Worm (Caenorhabditis elegans) whole organism, late embryonic: ENCODE measurements around the gene pals-30.

ENCODE experiments used
- C08G9.2 ChIP-seq: sonication (generic microtip); optimal IDR thresholded peaks from 2 replicates; lab custom pipeline; 2016; ENCODE audit warnings: mild to moderate bottlenecking, missing genetic modification characterization, moderate library complexity, missing compliant biosample characterization
- F13H6.1 ChIP-seq: sonication (generic microtip); optimal IDR thresholded peaks from 2 replicates; lab custom pipeline; 2016; ENCODE audit warnings: missing genetic modification characterization, missing compliant biosample characterization
- ceh-18 ChIP-seq: sonication (generic microtip); optimal IDR thresholded peaks from 2 replicates; lab custom pipeline; 2016; ENCODE audit warnings: missing genetic modification characterization, missing compliant biosample characterization
- ceh-22 ChIP-seq: sonication (generic microtip); optimal IDR thresholded peaks from 2 replicates; lab custom pipeline; 2017; ENCODE audit warnings: missing biosample characterization, missing genetic modification characterization
- ceh-24 ChIP-seq: sonication (generic microtip); optimal IDR thresholded peaks from 2 replicates; lab custom pipeline; 2016; ENCODE audit warnings: mild to moderate bottlenecking, missing genetic modification characterization, missing compliant biosample characterization
- ceh-30 ChIP-seq: fragments of 150-350 bp; optimal IDR thresholded peaks from 2 replicates; lab custom pipeline; 2014; ENCODE audit warnings: missing biosample characterization, missing genetic modification characterization
- ceh-9 ChIP-seq: sonication (generic microtip); optimal IDR thresholded peaks from 2 replicates; lab custom pipeline; 2016; ENCODE audit warnings: mild to moderate bottlenecking, missing genetic modification characterization, inconsistent platforms, missing compliant biosample characterization
- che-1 ChIP-seq: sonication (generic microtip); optimal IDR thresholded peaks from 2 replicates; lab custom pipeline; 2016; ENCODE audit warnings: mild to moderate bottlenecking, missing genetic modification characterization, missing compliant biosample characterization
- elt-2 ChIP-seq: sonication (generic microtip); optimal IDR thresholded peaks from 2 replicates; lab custom pipeline; 2016; ENCODE audit warnings: missing genetic modification reagents, missing genetic modification characterization, missing compliant biosample characterization
- eyg-1 ChIP-seq: sonication (generic microtip); optimal IDR thresholded peaks from 2 replicates; lab custom pipeline; 2016; ENCODE audit warnings: missing genotype, missing genetic modification characterization, missing compliant biosample characterization
- fax-1 ChIP-seq: sonication (generic microtip); optimal IDR thresholded peaks from 2 replicates; lab custom pipeline; 2016; ENCODE audit warnings: missing genotype, missing genetic modification characterization, missing compliant biosample characterization
- fkh-10 ChIP-seq: fragments of 150-350 bp; optimal IDR thresholded peaks from 2 replicates; lab custom pipeline; 2014; ENCODE audit warnings: missing biosample characterization, missing genetic modification reagents, missing genetic modification characterization
- gmeb-2 ChIP-seq: sonication (generic microtip); optimal IDR thresholded peaks from 2 replicates; lab custom pipeline; 2016; ENCODE audit warnings: missing genetic modification characterization, inconsistent platforms, missing compliant biosample characterization
- hlh-15 ChIP-seq: sonication (generic microtip); optimal IDR thresholded peaks from 2 replicates; lab custom pipeline; 2016; ENCODE audit warnings: missing genetic modification characterization, missing compliant biosample characterization
- hlh-30 ChIP-seq: sonication (generic microtip); optimal IDR thresholded peaks from 2 replicates; lab custom pipeline; 2017; ENCODE audit warnings: antibody characterized with exemption, missing genetic modification characterization, missing compliant biosample characterization; ENCODE audit not compliant: insufficient read depth
- nfya-1 ChIP-seq: sonication (generic microtip); optimal IDR thresholded peaks from 2 replicates; lab custom pipeline; 2017; ENCODE audit warnings: missing genetic modification characterization, mild to moderate bottlenecking, missing compliant biosample characterization, antibody characterized with exemption, moderate library complexity
- nhr-11 ChIP-seq: fragments of 150-350 bp; optimal IDR thresholded peaks from 2 replicates; lab custom pipeline; 2014; ENCODE audit warnings: missing biosample characterization, missing genetic modification characterization
- npax-4 ChIP-seq: sonication (generic microtip); optimal IDR thresholded peaks from 2 replicates; lab custom pipeline; 2016; ENCODE audit warnings: missing genetic modification characterization, missing compliant biosample characterization
- odd-2 ChIP-seq: sonication (generic microtip); optimal IDR thresholded peaks from 2 replicates; lab custom pipeline; 2017; ENCODE audit warnings: antibody characterized with exemption, mild to moderate bottlenecking, missing genetic modification characterization, missing compliant biosample characterization
- pag-3 ChIP-seq: sonication (generic microtip); optimal IDR thresholded peaks from 2 replicates; lab custom pipeline; 2016; ENCODE audit warnings: missing compliant biosample characterization, missing genetic modification characterization, borderline replicate concordance
- pqm-1 ChIP-seq: sonication (generic microtip); optimal IDR thresholded peaks from 2 replicates; lab custom pipeline; 2016; ENCODE audit warnings: missing genetic modification characterization, missing compliant biosample characterization
- ref-2 ChIP-seq: sonication (generic microtip); optimal IDR thresholded peaks from 2 replicates; lab custom pipeline; 2016; ENCODE audit warnings: missing genetic modification characterization, missing compliant biosample characterization
- rnt-1 ChIP-seq: sonication (generic microtip); optimal IDR thresholded peaks from 2 replicates; lab custom pipeline; 2016; ENCODE audit warnings: missing genetic modification characterization, missing compliant biosample characterization
- sox-2 ChIP-seq: fragments of 200-800 bp; sonication (Bioruptor generic); IDR thresholded peaks from 2 replicates; pipeline ENCODE4 v1.3.6; 2022; ENCODE audit warnings: missing genetic modification reagents, missing genetic modification characterization, missing compliant biosample characterization
- sox-4 ChIP-seq: sonication (generic microtip); optimal IDR thresholded peaks from 2 replicates; lab custom pipeline; 2017; ENCODE audit warnings: mild to moderate bottlenecking, missing genetic modification characterization, inconsistent platforms, missing compliant biosample characterization
- syd-9 ChIP-seq: sonication (generic microtip); optimal IDR thresholded peaks from 2 replicates; lab custom pipeline; 2016; ENCODE audit warnings: mild to moderate bottlenecking, missing genetic modification characterization, moderate library complexity, missing compliant biosample characterization
- ttx-3 ChIP-seq: sonication (generic microtip); optimal IDR thresholded peaks from 2 replicates; lab custom pipeline; 2016; ENCODE audit warnings: missing genetic modification reagents, missing genetic modification characterization, missing compliant biosample characterization
- unc-42 ChIP-seq: sonication (generic microtip); optimal IDR thresholded peaks from 2 replicates; lab custom pipeline; 2016; ENCODE audit warnings: missing genotype, missing genetic modification characterization, missing compliant biosample characterization
- unc-55 ChIP-seq: sonication (generic microtip); optimal IDR thresholded peaks from 2 replicates; lab custom pipeline; 2017; ENCODE audit warnings: missing biosample characterization, missing genetic modification reagents, missing genetic modification characterization
- ztf-16 ChIP-seq: sonication (generic microtip); optimal IDR thresholded peaks from 2 replicates; lab custom pipeline; 2017; ENCODE audit warnings: missing genetic modification characterization, missing compliant biosample characterization

The pals-30 gene

ce11 chrIV:14562649-14563268, 11.0 kb upstream of the pals-30 start:
- TF ChIP-seq elt-2 (tag; lab: Kevin White, UChicago) (peak; percentile 19), ceh-30 (tag; lab: Kevin White, UChicago) (no peak)
- TF ChIP-seq, all 69 proteins: peak for 1

- TF ChIP-seq ceh-24 (tag; lab: Kevin White, UChicago) (no peak), sox-4 (tag; lab: Kevin White, UChicago) (no peak), hlh-15 (no peak), unc-42 (tag; lab: Kevin White, UChicago) (no peak), ceh-30 (tag; lab: Kevin White, UChicago) (no peak), ttx-3 (tag; lab: Kevin White, UChicago) (no peak), unc-55 (GFP tag; lab: Kevin White, UChicago) (no peak), ref-2 (tag; lab: Kevin White, UChicago) (no peak), npax-4 (no peak), pqm-1 (tag; lab: Kevin White, UChicago) (no peak), fkh-10 (GFP tag; lab: Kevin White, UChicago) (no peak), ztf-16 (tag; lab: Kevin White, UChicago) (no peak), hlh-30 (tag; lab: Kevin White, UChicago) (no peak), syd-9 (tag; lab: Kevin White, UChicago) (no peak), C08G9.2 (tag; lab: Kevin White, UChicago) (no peak), ceh-9 (tag; lab: Kevin White, UChicago) (no peak)
- TF ChIP-seq, all 69 proteins: peak for 0
Observed at ce11 chrIV:14561677-14562076, 9.9 kb upstream of the pals-30 start.

- TF ChIP-seq gmeb-2 (no peak), elt-2 (tag; lab: Kevin White, UChicago) (peak; percentile 1)
Observed at ce11 chrIV:14559267-14559666, 7.5 kb upstream of the pals-30 start.

ce11 chrIV:14557642-14558041, 5.9 kb upstream of the pals-30 start:
- TF ChIP-seq eyg-1 (tag; lab: Kevin White, UChicago) (no peak), nhr-11 (no peak), rnt-1 (tag; lab: Kevin White, UChicago) (no peak), sox-2 (GFP tag; lab: Robert Waterston, UW) (no peak), unc-55 (GFP tag; lab: Kevin White, UChicago) (no peak), npax-4 (no peak)
- TF ChIP-seq, all 69 proteins: peak for 0

ce11 chrIV:14554788-14555187, 3.0 kb upstream of the pals-30 start, which contains the start of gene Y57G11B.6:
Gene Y57G11B.6 (minus strand): TSS chrIV:14554888.
- TF ChIP-seq fax-1 (no peak), elt-2 (tag; lab: Kevin White, UChicago) (no peak), C08G9.2 (tag; lab: Kevin White, UChicago) (no peak), F13H6.1 (tag; lab: Kevin White, UChicago) (no peak), syd-9 (tag; lab: Kevin White, UChicago) (no peak), pag-3 (tag; lab: Kevin White, UChicago) (no peak)

ce11 chrIV:14549308-14549707, 2.5 kb downstream of the pals-30 start, which contains the start of gene T27E7.9:
Gene T27E7.9 (minus strand): TSS chrIV:14549408.
- TF ChIP-seq ceh-18 (tag; lab: Kevin White, UChicago) (no peak), che-1 (tag; lab: Kevin White, UChicago) (no peak)

ce11 chrIV:14547292-14547691, 4.5 kb downstream of the pals-30 start:
- TF ChIP-seq ceh-9 (tag; lab: Kevin White, UChicago) (no peak), nfya-1 (tag; lab: Kevin White, UChicago) (peak; percentile 93), ceh-22 (no peak), npax-4 (no peak), odd-2 (tag; lab: Kevin White, UChicago) (no peak), nhr-11 (no peak)
- TF ChIP-seq, all 69 proteins: peak for 1
